Fruit fly (Drosophila melanogaster): ENCODE measurements around the gene CG3078.

Gene CG3078

DNA sequence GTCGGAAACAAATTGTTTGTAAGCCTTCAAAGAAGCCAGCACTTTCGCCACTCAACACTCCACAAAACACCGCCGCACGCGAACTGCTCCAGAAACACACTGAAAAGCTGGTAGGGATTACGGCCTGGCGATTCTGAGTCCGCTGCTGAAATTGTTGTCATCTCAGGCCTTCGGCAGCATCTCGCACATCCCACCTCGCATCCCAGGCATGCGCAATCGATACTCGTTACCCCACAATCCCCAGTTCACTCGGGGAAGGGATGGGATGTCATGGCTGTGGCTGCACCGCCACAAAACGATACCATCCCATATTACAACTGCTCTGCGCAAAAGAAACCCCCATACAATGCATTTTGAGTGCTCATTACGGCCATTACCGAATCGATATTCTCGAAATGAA, at the start of gene CG3078:
CG3078 (minus strand) TSS at position 101 of the 400 bp plus-strand sequence.
- TF ChIP-seq lola (GFP tag; optimal IDR thresholded peaks at IDR 0.05) = no peak
- TF ChIP-seq foxo (GFP tag; optimal IDR thresholded peaks at IDR 0.05) = no peak
- TF ChIP-seq tai (GFP tag; optimal IDR thresholded peaks at IDR 0.05) = no peak
- no peak for TF ChIP-seq br (GFP tag; optimal IDR thresholded peaks at IDR 0.05)
- TF ChIP-seq OdsH (GFP tag; optimal IDR thresholded peaks at IDR 0.05) = no peak
- TF ChIP-seq dl (GFP tag; optimal IDR thresholded peaks at IDR 0.05; ENCODE audit: insufficient read depth in 1 of 2, partially characterized antibody in 2 of 2) = no peak
- no peak for TF ChIP-seq N (GFP tag; optimal IDR thresholded peaks at IDR 0.05)
- TF ChIP-seq Hr78 (GFP tag; optimal IDR thresholded peaks at IDR 0.05) = no peak
- TF ChIP-seq ey (GFP tag; optimal IDR thresholded peaks at IDR 0.05) = no peak
- TF ChIP-seq CrebA (GFP tag; optimal IDR thresholded peaks at IDR 0.05; ENCODE audit: borderline replicate concordance) = no peak
- TF ChIP-seq rgr (GFP tag; optimal IDR thresholded peaks at IDR 0.05) = no peak
- no peak for TF ChIP-seq sv (GFP tag; optimal IDR thresholded peaks at IDR 0.05)
- TF ChIP-seq pan (optimal IDR thresholded peaks at IDR 0.05) = no peak
- TF ChIP-seq Rel (GFP tag; optimal IDR thresholded peaks at IDR 0.05) = no peak
- no peak for TF ChIP-seq Rel (tag; optimal IDR thresholded peaks at IDR 0.05)
- no peak for TF ChIP-seq Dif (GFP tag; optimal IDR thresholded peaks at IDR 0.05; ENCODE audit: partially characterized antibody)
- no peak for TF ChIP-seq Abd-B (GFP tag; optimal IDR thresholded peaks at IDR 0.05)
- TF ChIP-seq Myc (optimal IDR thresholded peaks at IDR 0.05) = no peak
- no peak for TF ChIP-seq woc (GFP tag; optimal IDR thresholded peaks at IDR 0.05)
- TF ChIP-seq brk (GFP tag; optimal IDR thresholded peaks at IDR 0.05) = no peak

dm6 chrX:2308403-2308965, 48.8 kb upstream of the CG3078 start:
- TF ChIP-seq h (GFP tag; optimal IDR thresholded peaks at IDR 0.05) (peak; percentile 44), usp (GFP tag; optimal IDR thresholded peaks at IDR 0.05) (no peak)

DNA sequence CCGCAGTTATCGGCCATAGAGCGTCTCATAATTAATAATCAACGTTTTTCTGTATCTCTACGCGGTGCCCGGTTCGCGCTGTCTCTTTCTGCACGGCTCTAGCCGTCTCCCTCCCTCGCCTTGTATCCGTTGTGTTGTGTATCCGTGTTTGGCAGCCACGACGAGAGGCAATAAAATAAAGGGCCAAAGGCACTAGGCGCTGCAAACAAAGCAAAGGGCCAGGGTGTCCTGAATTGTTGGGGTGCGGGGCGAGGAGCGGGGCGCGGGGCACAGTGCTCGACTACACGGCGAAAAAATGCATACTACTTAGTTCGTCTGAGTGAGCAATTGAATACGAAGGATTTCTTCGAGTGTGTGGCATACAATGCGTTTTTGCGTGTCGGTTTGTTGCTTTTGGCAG, 47.9 kb upstream of the CG3078 start:
- TF ChIP-seq br (GFP tag; optimal IDR thresholded peaks at IDR 0.05) = no peak
- TF ChIP-seq OdsH (GFP tag; optimal IDR thresholded peaks at IDR 0.05) = no peak
- no peak for TF ChIP-seq sv (GFP tag; optimal IDR thresholded peaks at IDR 0.05)
- peak; percentile 21 for TF ChIP-seq h (GFP tag; optimal IDR thresholded peaks at IDR 0.05)
- no peak for TF ChIP-seq woc (GFP tag; optimal IDR thresholded peaks at IDR 0.05)
- TF ChIP-seq dmrt93B (GFP tag; optimal IDR thresholded peaks at IDR 0.05) = no peak
- TF ChIP-seq Hnf4 (GFP tag; optimal IDR thresholded peaks at IDR 0.05) = no peak
- TF ChIP-seq tai (GFP tag; optimal IDR thresholded peaks at IDR 0.05) = no peak
- TF ChIP-seq fru (GFP tag; optimal IDR thresholded peaks at IDR 0.05) = no peak
- TF ChIP-seq sage (GFP tag; optimal IDR thresholded peaks at IDR 0.05) = no peak
- peak in 1 of 2 experiments; percentile 17 for TF ChIP-seq foxo (GFP tag; optimal IDR thresholded peaks at IDR 0.05)
- TF ChIP-seq Dfd (GFP tag; optimal IDR thresholded peaks at IDR 0.05) = no peak

DNA sequence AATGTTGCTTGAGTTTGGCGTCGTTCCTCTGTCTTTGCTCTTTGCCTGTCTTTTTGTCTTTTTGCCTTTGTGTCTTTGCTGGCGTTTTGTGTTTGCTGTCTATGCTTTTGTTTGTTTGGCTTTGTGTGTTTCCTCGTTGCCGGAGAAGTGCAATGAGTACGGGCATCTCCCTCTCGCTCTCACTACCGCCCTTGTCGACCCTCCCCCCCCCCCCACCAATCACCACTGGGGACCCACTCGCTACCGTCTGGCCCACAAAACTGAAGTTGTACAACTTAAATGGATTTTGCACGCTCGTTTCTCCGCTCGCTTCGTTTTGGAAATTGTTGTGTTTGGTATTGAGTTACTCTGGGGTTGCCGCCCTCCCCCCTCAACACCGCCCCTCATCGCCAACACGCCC, 47.1 kb upstream of the CG3078 start:
- TF ChIP-seq Dfd (GFP tag; optimal IDR thresholded peaks at IDR 0.05) (no peak), br (GFP tag; optimal IDR thresholded peaks at IDR 0.05) (no peak), psq (GFP tag; optimal IDR thresholded peaks at IDR 0.05) (no peak), brk (GFP tag; optimal IDR thresholded peaks at IDR 0.05) (no peak), CrebA (GFP tag; optimal IDR thresholded peaks at IDR 0.05; ENCODE audit: borderline replicate concordance) (no peak), ey (GFP tag; optimal IDR thresholded peaks at IDR 0.05) (no peak), GATAd (GFP tag; optimal IDR thresholded peaks at IDR 0.05) (no peak), tai (GFP tag; optimal IDR thresholded peaks at IDR 0.05) (no peak), Jra (GFP tag; optimal IDR thresholded peaks at IDR 0.05) (no peak), CG9705 (GFP tag; optimal IDR thresholded peaks at IDR 0.05) (no peak), Dif (GFP tag; optimal IDR thresholded peaks at IDR 0.05; ENCODE audit: partially characterized antibody) (no peak), fru (GFP tag; optimal IDR thresholded peaks at IDR 0.05) (no peak), Hnf4 (GFP tag; optimal IDR thresholded peaks at IDR 0.05) (no peak)

DNA sequence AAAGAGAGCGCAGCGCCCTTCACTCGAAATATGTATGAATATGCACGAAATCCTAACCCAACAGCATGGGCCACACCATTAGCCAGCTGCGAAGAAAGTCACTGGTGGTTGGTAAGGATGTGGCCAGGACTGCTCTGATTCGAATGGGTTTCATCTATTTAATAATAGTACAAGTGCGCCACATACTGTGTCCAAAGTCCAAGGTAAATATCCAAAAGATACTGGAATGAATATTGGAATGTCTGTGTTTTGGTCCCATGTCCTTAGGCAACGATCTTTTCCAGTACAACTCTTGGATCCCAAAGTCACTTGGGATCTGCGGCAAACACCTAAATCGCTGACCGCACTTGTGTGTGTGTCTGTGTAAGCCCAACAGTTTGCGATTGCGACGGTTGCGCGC, 46.6 kb upstream of the CG3078 start:
- TF ChIP-seq ey (GFP tag; optimal IDR thresholded peaks at IDR 0.05) (peak; percentile 88), fru (GFP tag; optimal IDR thresholded peaks at IDR 0.05) (peak; percentile 91), HLH106 (tag; optimal IDR thresholded peaks at IDR 0.05) (peak; percentile 83), rgr (GFP tag; optimal IDR thresholded peaks at IDR 0.05) (peak; percentile 77), Hr83 (GFP tag; optimal IDR thresholded peaks at IDR 0.05; ENCODE audit: poor library complexity, severe bottlenecking) (no peak), CrebA (GFP tag; optimal IDR thresholded peaks at IDR 0.05; ENCODE audit: borderline replicate concordance) (no peak), psq (GFP tag; optimal IDR thresholded peaks at IDR 0.05) (peak; percentile 72), dsf (GFP tag; optimal IDR thresholded peaks at IDR 0.05; ENCODE audit: borderline replicate concordance) (peak; percentile 18), Hr78 (GFP tag; optimal IDR thresholded peaks at IDR 0.05) (no peak), CG32264 (GFP tag; optimal IDR thresholded peaks at IDR 0.05) (peak; percentile 24), Hnf4 (GFP tag; optimal IDR thresholded peaks at IDR 0.05) (peak; percentile 63), Sp1 (GFP tag; optimal IDR thresholded peaks at IDR 0.05) (peak; percentile 83), OdsH (GFP tag; optimal IDR thresholded peaks at IDR 0.05) (peak; percentile 78), N (GFP tag; optimal IDR thresholded peaks at IDR 0.05) (no peak), foxo (GFP tag; optimal IDR thresholded peaks at IDR 0.05) (peak in 1 of 2 experiments; percentile 82), sv (GFP tag; optimal IDR thresholded peaks at IDR 0.05) (peak; percentile 43), h (GFP tag; optimal IDR thresholded peaks at IDR 0.05) (peak; percentile 80), brk (GFP tag; optimal IDR thresholded peaks at IDR 0.05) (peak; percentile 12), sage (GFP tag; optimal IDR thresholded peaks at IDR 0.05) (peak; percentile 27), Abd-B (GFP tag; optimal IDR thresholded peaks at IDR 0.05) (no peak), woc (GFP tag; optimal IDR thresholded peaks at IDR 0.05) (peak; percentile 77), CG9705 (GFP tag; optimal IDR thresholded peaks at IDR 0.05) (peak; percentile 45), dmrt93B (GFP tag; optimal IDR thresholded peaks at IDR 0.05) (peak; percentile 80), br (GFP tag; optimal IDR thresholded peaks at IDR 0.05) (peak; percentile 77)

Measured in whole organism, wandering third instar larva.